Worm (Caenorhabditis elegans): Measurements from ENCODE around the gene enri-2.
A peak's percentile ranks its signal among the peaks of the same experiment; 100 is the strongest.

The enri-2 gene

DNA sequence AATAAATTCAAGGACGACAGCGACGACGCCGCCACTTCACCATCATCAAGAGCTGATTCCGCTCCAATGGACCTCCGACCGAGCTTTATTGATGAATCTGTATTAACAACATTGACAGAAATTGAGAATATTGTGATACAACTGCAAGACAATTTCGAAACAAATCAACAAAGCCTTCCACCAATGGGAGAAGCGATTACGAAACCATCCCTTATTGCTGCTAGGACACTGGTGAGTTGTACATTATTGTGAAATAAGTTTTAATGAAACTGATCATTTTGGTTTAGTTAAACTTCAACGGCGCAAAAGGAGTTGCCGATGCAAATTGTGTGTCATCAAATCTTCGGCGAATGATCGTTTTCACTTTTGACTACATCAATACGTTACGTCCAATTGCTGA lies 13.4 kb downstream of the enri-2 start (continued):
- TF ChIP-seq hlh-17 (GFP tag; optimal IDR thresholded peaks at IDR 0.05; ENCODE audit: borderline replicate concordance) (no peak), fkh-8 (tag; optimal IDR thresholded peaks at IDR 0.05) (no peak)

DNA sequence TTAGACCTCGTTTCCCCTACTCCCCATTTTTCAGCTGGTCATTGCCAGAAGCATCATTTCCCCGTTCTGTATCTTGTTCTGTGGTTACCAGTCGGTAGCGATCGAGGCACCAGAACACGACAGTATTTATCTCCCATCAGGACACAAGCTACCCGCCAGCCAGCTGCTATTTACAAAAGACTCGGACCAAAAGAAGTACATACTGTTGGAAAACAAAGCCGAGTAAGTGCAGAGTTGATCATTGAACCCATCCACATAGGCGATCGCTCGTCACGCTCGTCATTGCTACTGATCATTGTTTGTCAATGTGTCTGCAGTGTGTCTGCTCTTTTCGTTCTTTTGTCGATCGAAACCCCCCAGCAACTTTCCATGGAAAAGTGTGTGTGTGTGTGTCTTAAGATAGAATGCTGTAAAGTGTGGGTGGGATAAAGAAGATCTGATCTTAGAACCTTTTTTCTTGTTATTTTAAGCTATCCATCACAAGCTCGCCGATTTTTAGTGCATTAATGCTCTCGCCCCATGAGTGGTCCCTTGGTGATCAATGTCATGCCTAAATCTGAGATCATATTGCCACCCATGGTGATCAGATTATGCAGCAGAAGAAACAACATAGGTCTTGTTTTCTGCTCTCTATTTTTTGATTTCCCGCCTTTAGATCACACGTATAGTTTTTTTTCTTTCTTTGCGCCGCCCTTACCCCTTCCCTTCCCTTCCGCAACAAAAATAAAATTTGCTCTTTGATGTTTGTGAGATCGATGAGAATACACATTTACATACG lies 14.1 kb downstream of the enri-2 start:
- TF ChIP-seq egl-27 (tag; optimal IDR thresholded peaks at IDR 0.05) (peak in 1 of 2 experiments; percentile 5), nhr-19 (GFP tag; conservative IDR thresholded peaks at IDR 0.05) (peak; percentile 10; the same call in 1 of the 2 replicates), pag-3 (tag; optimal IDR thresholded peaks at IDR 0.05; ENCODE audit: borderline replicate concordance, insufficient read depth) (no peak), ceh-63 (GFP tag; optimal IDR thresholded peaks at IDR 0.05) (no peak), hlh-4 (tag; optimal IDR thresholded peaks at IDR 0.05) (no peak), efl-1 (optimal IDR thresholded peaks at IDR 0.05) (no peak), efl-1 (GFP tag; optimal IDR thresholded peaks at IDR 0.05 in 1 of 2) (peak; percentile 3 to 93), nhr-77 (tag; optimal IDR thresholded peaks at IDR 0.05) (no peak), nhr-71 (tag; optimal IDR thresholded peaks at IDR 0.05) (no peak), grh-1 (GFP tag; IDR thresholded peaks at IDR 0.05) (0 out of 2 replicates have a peak, but pooled peaks have one; percentile 15), unc-98 (GFP tag; IDR thresholded peaks at IDR 0.05) (0 out of 2 replicates have a peak, but pooled peaks have one; percentile 20), rnt-1 (tag; optimal IDR thresholded peaks at IDR 0.05) (peak; percentile 66)

DNA sequence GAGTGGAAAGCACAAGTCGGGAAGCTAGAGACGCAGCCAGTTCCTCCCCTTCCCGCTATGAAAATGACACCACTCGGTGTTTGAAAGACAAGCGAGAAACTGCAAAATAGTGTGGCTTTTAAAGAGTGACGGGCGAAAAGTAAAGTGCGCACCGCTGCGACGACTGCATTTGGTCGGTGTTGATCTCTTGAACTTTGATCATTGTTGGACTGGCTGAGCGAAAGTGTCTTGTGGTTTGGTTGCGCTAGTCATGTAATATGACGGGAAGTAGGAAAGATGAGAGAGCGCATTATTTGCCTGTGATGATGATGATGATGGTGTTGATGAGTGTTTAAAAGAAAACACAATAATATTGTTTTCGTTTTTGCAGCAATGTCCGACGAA lies 14.6 kb downstream of the enri-2 start:
- TF ChIP-seq Y116A8C.19 (tag; optimal IDR thresholded peaks at IDR 0.05; ENCODE audit: borderline replicate concordance), result no peak
- no peak for TF ChIP-seq lin-39 (tag; optimal IDR thresholded peaks at IDR 0.05)
- TF ChIP-seq jun-1 (tag; optimal IDR thresholded peaks at IDR 0.05), result peak; percentile 93
- TF ChIP-seq swsn-7 (tag; optimal IDR thresholded peaks at IDR 0.05), result peak; percentile 85
- TF ChIP-seq sup-37 (GFP tag; optimal IDR thresholded peaks at IDR 0.05), result peak; percentile 49
- no peak for TF ChIP-seq hpl-2 (GFP tag; optimal IDR thresholded peaks at IDR 0.05)
- TF ChIP-seq tbx-2 (tag; optimal IDR thresholded peaks at IDR 0.05), result peak; percentile 95
- no peak for TF ChIP-seq nhr-84 (tag; optimal IDR thresholded peaks at IDR 0.05)
- no peak for TF ChIP-seq pqm-1 (tag; optimal IDR thresholded peaks at IDR 0.05)
- TF ChIP-seq hlh-4 (tag; optimal IDR thresholded peaks at IDR 0.05), result no peak
- no peak for TF ChIP-seq F16B12.6 (tag; optimal IDR thresholded peaks at IDR 0.05)
- TF ChIP-seq snu-23 (GFP tag; optimal IDR thresholded peaks at IDR 0.05), result peak; percentile 88
- TF ChIP-seq nhr-90 (tag; optimal IDR thresholded peaks at IDR 0.05; ENCODE audit: poor library complexity), result peak; percentile 81
- TF ChIP-seq alr-1 (tag; optimal IDR thresholded peaks at IDR 0.05; ENCODE audit: borderline replicate concordance), result no peak
- TF ChIP-seq dsc-1 (tag; optimal IDR thresholded peaks at IDR 0.05), result no peak
- TF ChIP-seq nhr-71 (tag; optimal IDR thresholded peaks at IDR 0.05), result peak; percentile 99
- no peak for TF ChIP-seq ztf-11 (tag; optimal IDR thresholded peaks at IDR 0.05)
- no peak for TF ChIP-seq fkh-4 (tag; optimal IDR thresholded peaks at IDR 0.05; ENCODE audit: borderline replicate concordance)
- TF ChIP-seq pag-3 (tag; optimal IDR thresholded peaks at IDR 0.05; ENCODE audit: borderline replicate concordance, insufficient read depth), result no peak
- TF ChIP-seq mab-9 (GFP tag; IDR thresholded peaks at IDR 0.05), result peak; percentile 65
- TF ChIP-seq unc-130 (tag; optimal IDR thresholded peaks at IDR 0.05), result peak; percentile 85
- TF ChIP-seq elt-3 (tag; optimal IDR thresholded peaks at IDR 0.05), result peak in 4 of 6 experiments; percentile 55 to 88 (median 85)
- peak; percentile 55 to 78 (median 68) for TF ChIP-seq ceh-82 (tag; optimal IDR thresholded peaks at IDR 0.05)
- no peak for TF ChIP-seq hlh-17 (GFP tag; optimal IDR thresholded peaks at IDR 0.05; ENCODE audit: borderline replicate concordance)
- TF ChIP-seq unc-62 (GFP tag; optimal IDR thresholded peaks at IDR 0.05), result no peak
- TF ChIP-seq fos-1 (tag; optimal IDR thresholded peaks at IDR 0.05), result peak; percentile 78
- TF ChIP-seq blmp-1 (tag; optimal IDR thresholded peaks at IDR 0.05), result peak; percentile 99
- no peak for TF ChIP-seq C34B4.2 (tag; optimal IDR thresholded peaks at IDR 0.05)
- peak; percentile 72 to 82 for TF ChIP-seq lsy-2 (tag; optimal IDR thresholded peaks at IDR 0.05)
- TF ChIP-seq nhr-12 (tag; optimal IDR thresholded peaks at IDR 0.05), result no peak
- TF ChIP-seq aha-1 (tag; optimal IDR thresholded peaks at IDR 0.05), result no peak
- peak; percentile 87 for TF ChIP-seq nhr-47 (tag; optimal IDR thresholded peaks at IDR 0.05)
- TF ChIP-seq ceh-90 (tag; optimal IDR thresholded peaks at IDR 0.05), result no peak
- TF ChIP-seq vab-15 (tag; optimal IDR thresholded peaks at IDR 0.05), result peak; percentile 0
- peak; percentile 83 for TF ChIP-seq mef-2 (tag; optimal IDR thresholded peaks at IDR 0.05)
- TF ChIP-seq nhr-28 (tag; optimal IDR thresholded peaks at IDR 0.05), result no peak
- peak; percentile 96 to 99 for TF ChIP-seq egl-27 (tag; optimal IDR thresholded peaks at IDR 0.05)

Data from whole organism, L1 larva.